1 fruit fly cellular context compared by ENCODE assay signal in genomic region chr2L:6553041-6553796, dm6.
TF ChIP-seq lines count a peak whose summit lies in the region.

No protein-coding gene starts in this region.

TF ChIP-seq in whole organism, embryonic, 481 proteins besides CTCF, POLR2A, EP300 and RAD21 (continued from another document):
- TF ChIP-seq CG12104 (GFP tag; optimal IDR thresholded peaks at IDR 0.05; lab: Kevin White, UChicago) (no peak), peb (GFP tag; IDR thresholded peaks at IDR 0.05; lab: Robert Waterston, UW) (0 out of 2 replicates have a peak, but pooled peaks have one; percentile 11), CG8924 (tag; optimal IDR thresholded peaks at IDR 0.05; lab: Kevin White, UChicago) (peak; percentile 6), CG11247 (GFP tag; IDR thresholded peaks at IDR 0.05; lab: Robert Waterston, UW) (no peak), CG2712 (tag; optimal IDR thresholded peaks at IDR 0.05; lab: Kevin White, UChicago) (peak; percentile 9), CG9932 (GFP tag; IDR thresholded peaks at IDR 0.05; lab: Robert Waterston, UW) (0 out of 2 replicates have a peak, but pooled peaks have one; percentile 7), CG1603 (tag; optimal IDR thresholded peaks at IDR 0.05; lab: Kevin White, UChicago) (peak; percentile 4), CG7271 (tag; optimal IDR thresholded peaks at IDR 0.05; lab: Kevin White, UChicago) (no peak), sima (GFP tag; optimal IDR thresholded peaks at IDR 0.05; lab: Kevin White, UChicago) (no peak), grn (GFP tag; optimal IDR thresholded peaks at IDR 0.05; lab: Kevin White, UChicago) (peak; percentile 68), danr (GFP tag; IDR thresholded peaks at IDR 0.05; lab: Robert Waterston, UW) (no peak), CG6683 (GFP tag; optimal IDR thresholded peaks at IDR 0.05; lab: Kevin White, UChicago) (no peak), kni (GFP tag; optimal IDR thresholded peaks at IDR 0.05; lab: Kevin White, UChicago) (peak; percentile 42), pnt (GFP tag; optimal IDR thresholded peaks at IDR 0.05; lab: Kevin White, UChicago) (peak; percentile 38), tap (tag; optimal IDR thresholded peaks at IDR 0.05; lab: Kevin White, UChicago) (no peak), CG13894 (tag; optimal IDR thresholded peaks at IDR 0.05; lab: Kevin White, UChicago) (no peak), row (GFP tag; IDR thresholded peaks at IDR 0.05; lab: Robert Waterston, UW) (peak; percentile 78), CG16813 (GFP tag; IDR thresholded peaks at IDR 0.05; lab: Robert Waterston, UW; ENCODE audit: partially characterized antibody) (no peak), HHEX (GFP tag; optimal IDR thresholded peaks at IDR 0.05; lab: Kevin White, UChicago) (no peak), dmrt11E (tag; optimal IDR thresholded peaks at IDR 0.05; lab: Kevin White, UChicago) (peak; percentile 25), Ets65A (GFP tag; lab: Kevin White, UChicago) (no peak), CG10543 (GFP tag; optimal IDR thresholded peaks at IDR 0.05; lab: Kevin White, UChicago) (peak; percentile 17), gem (tag; optimal IDR thresholded peaks at IDR 0.05; lab: Kevin White, UChicago) (no peak), Abd-B (GFP tag; optimal IDR thresholded peaks at IDR 0.05; lab: Kevin White, UChicago) (peak; percentile 21), CG7745 (tag; optimal IDR thresholded peaks at IDR 0.05; lab: Kevin White, UChicago) (no peak), CG11695 (GFP tag; IDR thresholded peaks at IDR 0.05; lab: Robert Waterston, UW) (0 out of 3 replicates have a peak, but pooled peaks have one; percentile 16), dmrt99B (tag; optimal IDR thresholded peaks at IDR 0.05; lab: Kevin White, UChicago) (peak; percentile 25), Usf (GFP tag; optimal IDR thresholded peaks at IDR 0.05; lab: Kevin White, UChicago) (no peak), Oli (tag; optimal IDR thresholded peaks at IDR 0.05; lab: Kevin White, UChicago) (no peak), so (GFP tag; IDR thresholded peaks at IDR 0.05; lab: Robert Waterston, UW) (0 out of 3 replicates have a peak, but pooled peaks have one; percentile 15), CG4360 (GFP tag; IDR thresholded peaks at IDR 0.05; lab: Robert Waterston, UW) (peak; percentile 86), Neu2 (GFP tag; optimal IDR thresholded peaks at IDR 0.05; lab: Kevin White, UChicago; ENCODE audit: borderline replicate concordance) (no peak), chn (GFP tag; optimal IDR thresholded peaks at IDR 0.05; lab: Kevin White, UChicago) (no peak), Doc3 (GFP tag; IDR thresholded peaks at IDR 0.05; lab: Robert Waterston, UW; ENCODE audit: partially characterized antibody) (no peak), CG18619 (GFP tag; optimal IDR thresholded peaks at IDR 0.05; lab: Kevin White, UChicago) (no peak), mirr (GFP tag; optimal IDR thresholded peaks at IDR 0.05; lab: Kevin White, UChicago) (no peak), CG10959 (GFP tag; IDR thresholded peaks at IDR 0.05; lab: Robert Waterston, UW) (peak; percentile 20; the same call in 1 of the 2 replicates), sd (tag; optimal IDR thresholded peaks at IDR 0.05; lab: Kevin White, UChicago) (peak; percentile 60), vvl (GFP tag; IDR thresholded peaks at IDR 0.05; lab: Robert Waterston, UW) (no peak), D (optimal IDR thresholded peaks at IDR 0.05; lab: Kevin White, UChicago) (no peak), D (GFP tag; optimal IDR thresholded peaks at IDR 0.05; lab: Kevin White, UChicago) (peak; percentile 43), Awh (GFP tag; IDR thresholded peaks at IDR 0.05; lab: Robert Waterston, UW) (peak; percentile 77), wek (GFP tag; optimal IDR thresholded peaks at IDR 0.05; lab: Kevin White, UChicago) (no peak), fd96Cb (tag; optimal IDR thresholded peaks at IDR 0.05; lab: Kevin White, UChicago) (peak; percentile 4), repo (GFP tag; optimal IDR thresholded peaks at IDR 0.05; lab: Kevin White, UChicago) (no peak), CG18262 (tag; optimal IDR thresholded peaks at IDR 0.05; lab: Kevin White, UChicago) (peak; percentile 43), amos (GFP tag; IDR thresholded peaks at IDR 0.05; lab: Robert Waterston, UW; ENCODE audit: partially characterized antibody) (no peak), CG30431 (GFP tag; optimal IDR thresholded peaks at IDR 0.05; lab: Kevin White, UChicago) (no peak), CG33557 (GFP tag; optimal IDR thresholded peaks at IDR 0.05; lab: Kevin White, UChicago) (peak; percentile 19), Sox102F (GFP tag; optimal IDR thresholded peaks at IDR 0.05; lab: Kevin White, UChicago) (peak; percentile 10), grau (tag; optimal IDR thresholded peaks at IDR 0.05; lab: Kevin White, UChicago) (no peak), CG15269 (tag; optimal IDR thresholded peaks at IDR 0.05; lab: Kevin White, UChicago) (peak; percentile 13), sens (GFP tag; lab: Kevin White, UChicago) (peak; percentile 69), Camta (GFP tag; optimal IDR thresholded peaks at IDR 0.05; lab: Kevin White, UChicago) (no peak), abd-A (tag; optimal IDR thresholded peaks at IDR 0.05; lab: Kevin White, UChicago) (peak; percentile 61), Sox100B (GFP tag; optimal IDR thresholded peaks at IDR 0.05; lab: Kevin White, UChicago) (peak; percentile 18), CG7839 (tag; optimal IDR thresholded peaks at IDR 0.05; lab: Kevin White, UChicago) (peak; percentile 26), CG31388 (GFP tag; optimal IDR thresholded peaks at IDR 0.05; lab: Kevin White, UChicago) (no peak), CG13424 (tag; optimal IDR thresholded peaks at IDR 0.05; lab: Kevin White, UChicago) (peak; percentile 29), Mes4 (GFP tag; optimal IDR thresholded peaks at IDR 0.05; lab: Kevin White, UChicago) (no peak), mld (GFP tag; IDR thresholded peaks at IDR 0.05; lab: Robert Waterston, UW; ENCODE audit: partially characterized antibody) (no peak)
